Worm (Caenorhabditis elegans) whole organism, L3 larva: ENCODE measurements around the gene glc-3.

Experiments
- R02D3.7 ChIP-seq: fragments of 150-350 bp; optimal IDR thresholded peaks from 2 replicates; lab custom pipeline; 2014; ENCODE audit warnings: missing biosample characterization, missing genetic modification characterization
- ama-1 ChIP-seq: fragments of 150-350 bp; optimal IDR thresholded peaks from 2 replicates; lab custom pipeline; 2018
- ceh-16 ChIP-seq: sonication (generic microtip); optimal IDR thresholded peaks from 2 replicates; lab custom pipeline; 2017; ENCODE audit warnings: missing biosample characterization, missing genetic modification characterization
- ceh-82 ChIP-seq: fragments of 150-350 bp; optimal IDR thresholded peaks from 2 replicates; lab custom pipeline; 2014; ENCODE audit warnings: missing biosample characterization, missing genetic modification characterization
- egl-27 ChIP-seq: sonication (generic microtip); optimal IDR thresholded peaks from 4 replicates; lab custom pipeline; 2017; ENCODE audit warnings: missing biosample characterization, missing genetic modification reagents, missing genetic modification characterization
- egl-5 ChIP-seq: fragments of 150-350 bp; optimal IDR thresholded peaks from 2 replicates; lab custom pipeline; 2017; ENCODE audit warnings: missing biosample characterization, missing genetic modification reagents, missing genetic modification characterization, inconsistent platforms
- eor-1 ChIP-seq, 2 experiments: fragments of 150-350 bp; optimal IDR thresholded peaks; 2 replicates each; lab custom pipeline; 2014 to 2018; ENCODE audit warnings: missing biosample characterization in 2 of 2, missing genetic modification characterization in 2 of 2
- fkh-10 ChIP-seq: sonication (generic microtip); optimal IDR thresholded peaks from 2 replicates; lab custom pipeline; 2017; ENCODE audit warnings: missing biosample characterization, missing genetic modification reagents, missing genetic modification characterization
- hmg-11 ChIP-seq: sonication (generic microtip); optimal IDR thresholded peaks from 2 replicates; lab custom pipeline; 2016; ENCODE audit warnings: missing genetic modification characterization, missing compliant biosample characterization
- jun-1 ChIP-seq: fragments of 150-350 bp; optimal IDR thresholded peaks from 2 replicates; lab custom pipeline; 2014; ENCODE audit warnings: missing biosample characterization, missing genetic modification reagents, missing genetic modification characterization
- lin-15B ChIP-seq: fragments of 150-350 bp; optimal IDR thresholded peaks from 2 replicates; lab custom pipeline; 2014; ENCODE audit warnings: missing biosample characterization, missing genetic modification characterization
- lin-39 ChIP-seq: fragments of 150-350 bp; optimal IDR thresholded peaks from 2 replicates; lab custom pipeline; 2018; ENCODE audit warnings: missing biosample characterization, missing genetic modification reagents, missing genetic modification characterization
- mdl-1 ChIP-seq: fragments of 150-350 bp; optimal IDR thresholded peaks from 2 replicates; lab custom pipeline; 2014; ENCODE audit warnings: missing biosample characterization, missing genetic modification characterization
- mml-1 ChIP-seq: fragments of 150-350 bp; sonication (generic microtip); optimal IDR thresholded peaks from 3 replicates; lab custom pipeline; 2014; ENCODE audit warnings: missing biosample characterization, missing genetic modification characterization
- nhr-237 ChIP-seq: fragments of 150-350 bp; optimal IDR thresholded peaks from 2 replicates; lab custom pipeline; 2014; ENCODE audit warnings: missing biosample characterization, missing genetic modification characterization
- nhr-25 ChIP-seq: sonication (generic microtip); optimal IDR thresholded peaks from 2 replicates; lab custom pipeline; 2017; ENCODE audit warnings: missing biosample characterization, missing genetic modification characterization
- nhr-28 ChIP-seq: fragments of 150-350 bp; optimal IDR thresholded peaks from 2 replicates; lab custom pipeline; 2014; ENCODE audit warnings: missing biosample characterization, missing genetic modification characterization
- nhr-43 ChIP-seq: sonication (generic microtip); optimal IDR thresholded peaks from 2 replicates; lab custom pipeline; 2016; ENCODE audit warnings: mild to moderate bottlenecking, missing genetic modification characterization, missing compliant biosample characterization; ENCODE audit not compliant: poor library complexity, severe bottlenecking
- nhr-76 ChIP-seq: fragments of 150-350 bp; sonication (generic microtip); optimal IDR thresholded peaks from 5 replicates; lab custom pipeline; 2014; ENCODE audit warnings: missing biosample characterization, missing genetic modification characterization
- nhr-77 ChIP-seq: fragments of 150-350 bp; optimal IDR thresholded peaks from 2 replicates; lab custom pipeline; 2014; ENCODE audit warnings: missing biosample characterization, missing genetic modification characterization
- pha-4 ChIP-seq: fragments of 150-350 bp; optimal IDR thresholded peaks from 2 replicates; lab custom pipeline; 2014; ENCODE audit warnings: missing biosample characterization, missing genetic modification reagents, missing genetic modification characterization
- sea-2 ChIP-seq: fragments of 150-350 bp; sonication (generic microtip); optimal IDR thresholded peaks from 4 replicates; lab custom pipeline; 2014; ENCODE audit warnings: missing biosample characterization, missing genetic modification reagents, missing genetic modification characterization
- skn-1 ChIP-seq: fragments of 150-350 bp; optimal IDR thresholded peaks from 2 replicates; lab custom pipeline; 2014; ENCODE audit warnings: missing biosample characterization, missing genetic modification characterization
- snpc-4 ChIP-seq: fragments of 150-350 bp; optimal IDR thresholded peaks from 2 replicates; lab custom pipeline; 2014; ENCODE audit warnings: missing biosample characterization, missing genetic modification characterization
- tbx-2 ChIP-seq: sonication (generic microtip); optimal IDR thresholded peaks from 2 replicates; lab custom pipeline; 2016; ENCODE audit warnings: mild to moderate bottlenecking, missing genetic modification characterization, missing compliant biosample characterization
- unc-39 ChIP-seq: sonication (generic microtip); optimal IDR thresholded peaks from 4 replicates; lab custom pipeline; 2017; ENCODE audit warnings: missing biosample characterization, missing genetic modification characterization
- unc-62 ChIP-seq: fragments of 150-350 bp; sonication (generic microtip); optimal IDR thresholded peaks from 4 replicates; lab custom pipeline; 2014; ENCODE audit warnings: missing biosample characterization, missing genetic modification reagents, missing genetic modification characterization
- zag-1 ChIP-seq: fragments of 150-350 bp; optimal IDR thresholded peaks from 2 replicates; lab custom pipeline; 2014; ENCODE audit warnings: missing biosample characterization, missing genetic modification characterization
- ztf-11 ChIP-seq: fragments of 150-350 bp; optimal IDR thresholded peaks from 2 replicates; lab custom pipeline; 2014; ENCODE audit warnings: missing biosample characterization, missing genetic modification characterization
- ztf-4 ChIP-seq: fragments of 150-350 bp; optimal IDR thresholded peaks from 2 replicates; lab custom pipeline; 2014; ENCODE audit warnings: missing biosample characterization, missing genetic modification characterization

The glc-3 gene

ce11 chrV:5462894-5463293 is 9.4 kb upstream of the glc-3 start, which contains the start of gene srg-67:
srg-67 (minus strand) TSS chrV:5462994.
- no peak for TF ChIP-seq ztf-11 (tag; lab: Kevin White, UChicago)
- no peak for TF ChIP-seq tbx-2 (tag; lab: Kevin White, UChicago)
- no peak for TF ChIP-seq sea-2 (GFP tag; lab: Kevin White, UChicago)

- no peak for TF ChIP-seq nhr-28 (tag; lab: Kevin White, UChicago)
- TF ChIP-seq nhr-237 (tag; lab: Kevin White, UChicago): no peak
- no peak for TF ChIP-seq zag-1 (tag; lab: Kevin White, UChicago)
- TF ChIP-seq ceh-82: no peak
- no peak for TF ChIP-seq nhr-43
- no peak for TF ChIP-seq eor-1 (tag; optimal IDR thresholded peaks at IDR 0.05; lab: Kevin White, UChicago)
- no peak for TF ChIP-seq ztf-11 (tag; lab: Kevin White, UChicago)
- no peak for TF ChIP-seq nhr-76
- no peak for TF ChIP-seq ama-1 (lab: Kevin White, UChicago)
- no peak for TF ChIP-seq pha-4 (tag; lab: Kevin White, UChicago)
- TF ChIP-seq tbx-2 (tag; lab: Kevin White, UChicago): no peak
- TF ChIP-seq lin-39: no peak
- no peak for TF ChIP-seq ceh-16 (tag; lab: Kevin White, UChicago)
- TF ChIP-seq mdl-1: no peak
- no peak for TF ChIP-seq nhr-77
- TF ChIP-seq jun-1: no peak
Observed at ce11 chrV:5459806-5460205, 6.3 kb upstream of the glc-3 start, which contains the start of gene ZC317.2. ZC317.2 (plus strand) TSS chrV:5460106.

- no peak for TF ChIP-seq sea-2 (GFP tag; lab: Kevin White, UChicago)
- TF ChIP-seq fkh-10 (GFP tag; lab: Kevin White, UChicago): peak; percentile 45
Observed at ce11 chrV:5454955-5455354, 1.4 kb upstream of the glc-3 start.

- no peak for TF ChIP-seq skn-1 (tag; lab: Kevin White, UChicago)
Observed at ce11 chrV:5450742-5451141, 2.8 kb downstream of the glc-3 start.

- no peak for TF ChIP-seq lin-15B (tag; lab: Kevin White, UChicago)
Observed at ce11 chrV:5447057-5447456, 6.5 kb downstream of the glc-3 start.

- TF ChIP-seq lin-15B (tag; lab: Kevin White, UChicago) (no peak), snpc-4 (tag; lab: Kevin White, UChicago) (no peak), nhr-25 (tag; lab: Kevin White, UChicago) (no peak), ztf-4 (tag; lab: Kevin White, UChicago) (no peak), ceh-16 (tag; lab: Kevin White, UChicago) (no peak), pha-4 (tag; lab: Kevin White, UChicago) (no peak), egl-5 (no peak), egl-27 (tag; lab: Kevin White, UChicago) (no peak), unc-62 (GFP tag; lab: Kevin White, UChicago) (no peak), R02D3.7 (tag; lab: Kevin White, UChicago) (no peak), sea-2 (GFP tag; lab: Kevin White, UChicago) (no peak), nhr-237 (tag; lab: Kevin White, UChicago) (no peak), zag-1 (tag; lab: Kevin White, UChicago) (no peak), unc-39 (tag; lab: Kevin White, UChicago) (no peak), nhr-28 (tag; lab: Kevin White, UChicago) (no peak), hmg-11 (tag; lab: Kevin White, UChicago) (no peak), nhr-43 (no peak), mml-1 (tag; lab: Kevin White, UChicago) (no peak), eor-1 (tag; optimal IDR thresholded peaks at IDR 0.05; lab: Kevin White, UChicago) (no peak)
Observed at ce11 chrV:5445839-5446238, 7.7 kb downstream of the glc-3 start, which contains the start of gene F08F3.1. F08F3.1 (plus strand) TSS chrV:5446139.

- TF ChIP-seq ztf-4 (tag; lab: Kevin White, UChicago): no peak
- TF ChIP-seq nhr-237 (tag; lab: Kevin White, UChicago): no peak
Observed at ce11 chrV:5444037-5444436, 9.5 kb downstream of the glc-3 start.
